Worm (Caenorhabditis elegans) whole organism, L1 larva: Measurements from ENCODE around the gene cwp-1.

Experiments
- ceh-82 ChIP-seq, 3 experiments: fragments of 150-350 bp in 1 of 3; sonication (generic microtip) in 2 of 3; optimal IDR thresholded peaks; 2 replicates each; lab custom pipeline; 2014 to 2017; ENCODE audit warnings: missing biosample characterization in 3 of 3, missing genetic modification characterization in 3 of 3
- elt-3 ChIP-seq, 6 experiments: fragments of 150-350 bp in 1 of 6; sonication (generic microtip); optimal IDR thresholded peaks; 2 replicates each; lab custom pipeline; 2017 to 2018; ENCODE audit warnings: missing biosample characterization in 6 of 6, missing genetic modification characterization in 6 of 6, inconsistent platforms in 1 of 6
- jun-1 ChIP-seq: fragments of 150-350 bp; optimal IDR thresholded peaks from 2 replicates; lab custom pipeline; 2014; ENCODE audit warnings: missing biosample characterization, missing genetic modification reagents, missing genetic modification characterization
- snpc-4 ChIP-seq: fragments of 150-350 bp; optimal IDR thresholded peaks from 2 replicates; lab custom pipeline; 2014; ENCODE audit warnings: missing biosample characterization, missing genetic modification characterization
- tbx-2 ChIP-seq: sonication (generic microtip); optimal IDR thresholded peaks from 2 replicates; lab custom pipeline; 2016; ENCODE audit warnings: missing genetic modification characterization, missing compliant biosample characterization
- unc-86 ChIP-seq: sonication (generic microtip); optimal IDR thresholded peaks from 2 replicates; lab custom pipeline; 2016; ENCODE audit warnings: missing genetic modification characterization, missing compliant biosample characterization

- no peak for TF ChIP-seq ceh-82 (tag; optimal IDR thresholded peaks at IDR 0.05; lab: Kevin White, UChicago)
- TF ChIP-seq snpc-4 (tag; lab: Kevin White, UChicago): no peak
- TF ChIP-seq elt-3 (tag; optimal IDR thresholded peaks at IDR 0.05; lab: Kevin White, UChicago): no peak
- no peak for TF ChIP-seq jun-1 (tag; lab: Kevin White, UChicago)
- TF ChIP-seq tbx-2: no peak
- TF ChIP-seq unc-86: no peak
Observed at ce11 chrV:4813825-4814224, 27.3 kb downstream of the cwp-1 start.
